Worm (Caenorhabditis elegans) whole organism, late embryonic: ENCODE results near the gene F15E6.6.

Source experiments
- ama-1 ChIP-seq: fragments of 150-350 bp; optimal IDR thresholded peaks from 2 replicates; lab custom pipeline; 2014
- ceh-19 ChIP-seq: fragments of 200-800 bp; sonication (Bioruptor generic); optimal IDR thresholded peaks from 2 replicates; lab custom pipeline; 2018; ENCODE audit warnings: mild to moderate bottlenecking, missing genetic modification characterization, missing compliant biosample characterization
- ceh-30 ChIP-seq: fragments of 150-350 bp; optimal IDR thresholded peaks from 2 replicates; lab custom pipeline; 2014; ENCODE audit warnings: missing biosample characterization, missing genetic modification characterization
- dmd-4 ChIP-seq: sonication (generic microtip); optimal IDR thresholded peaks from 2 replicates; lab custom pipeline; 2016; ENCODE audit warnings: borderline replicate concordance, missing genetic modification characterization, missing compliant biosample characterization
- ets-4 ChIP-seq: sonication (generic microtip); optimal IDR thresholded peaks from 2 replicates; lab custom pipeline; 2016; ENCODE audit warnings: missing genetic modification characterization, missing compliant biosample characterization
- hlh-13 ChIP-seq: fragments of 200-800 bp; sonication (Bioruptor generic); optimal IDR thresholded peaks from 2 replicates; lab custom pipeline; 2018; ENCODE audit warnings: mild to moderate bottlenecking, missing genetic modification characterization, missing compliant biosample characterization
- nfya-1 ChIP-seq: sonication (generic microtip); optimal IDR thresholded peaks from 2 replicates; lab custom pipeline; 2017; ENCODE audit warnings: missing genetic modification characterization, mild to moderate bottlenecking, missing compliant biosample characterization, antibody characterized with exemption, moderate library complexity
- sdc-2 ChIP-seq: sonication (generic microtip); optimal IDR thresholded peaks from 2 replicates; lab custom pipeline; 2016; ENCODE audit warnings: missing genotype, missing genetic modification characterization, missing compliant biosample characterization
- unc-3 ChIP-seq, 2 experiments: fragments of 200-800 bp in 1 of 2; sonication (Bioruptor generic) in 1 of 2; sonication (generic microtip) in 1 of 2; conservative IDR thresholded peaks in 1 of 2; optimal IDR thresholded peaks in 1 of 2; 2 replicates each; pipeline versions ENCODE4 v1.3.6 to Lab custom; 2016 to 2022; ENCODE audit warnings: missing compliant biosample characterization in 2 of 2, missing genetic modification characterization in 2 of 2, missing genetic modification reagents in 1 of 2

DNA sequence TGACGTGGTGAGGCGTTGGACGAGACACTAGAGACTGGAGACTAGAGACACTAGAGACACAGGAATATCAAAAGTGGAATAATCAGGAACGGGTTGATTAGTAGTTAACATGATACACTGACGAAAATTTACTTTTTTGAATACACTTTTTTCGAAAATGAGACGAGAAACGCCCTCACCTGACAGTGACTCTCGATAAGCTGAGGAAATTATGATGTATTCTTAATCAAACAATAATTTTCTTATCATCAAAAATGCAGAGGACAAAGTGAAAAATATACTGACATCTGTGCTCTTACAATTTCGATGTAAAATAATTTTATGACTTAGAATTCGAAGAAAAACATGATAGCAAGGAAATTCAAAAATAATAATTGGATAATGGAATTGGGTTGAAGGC, 24.5 kb downstream of the F15E6.6 start:
- TF ChIP-seq dmd-4 (tag; lab: Kevin White, UChicago) = no peak
- TF ChIP-seq ceh-30 = no peak
- TF ChIP-seq ets-4 = no peak
- TF ChIP-seq nfya-1 = no peak
- TF ChIP-seq unc-3 (GFP tag; conservative IDR thresholded peaks at IDR 0.05; lab: Robert Waterston, UW) = no peak
- TF ChIP-seq unc-3 (tag; optimal IDR thresholded peaks at IDR 0.05; lab: Kevin White, UChicago) = no peak
- no peak for TF ChIP-seq sdc-2 (tag; lab: Kevin White, UChicago)
- TF ChIP-seq ama-1 (lab: Kevin White, UChicago) = no peak
- no peak for TF ChIP-seq hlh-13 (GFP tag; lab: Kevin White, UChicago)
- TF ChIP-seq ceh-19 = no peak
